Fruit fly (Drosophila melanogaster) whole organism, wandering third instar larva: ENCODE results near the gene Or10a.
A peak's percentile ranks its signal among the peaks of the same experiment; 100 is the strongest.

Source experiments
- CG32264 ChIP-seq: fragments of 200-800 bp; sonication (Bioruptor generic); optimal IDR thresholded peaks from 2 replicates; lab custom pipeline; 2016; ENCODE audit warnings: missing biosample characterization, missing genetic modification characterization
- Dfd ChIP-seq: fragments of >200 bp; optimal IDR thresholded peaks from 2 replicates; lab custom pipeline; 2017; ENCODE audit warnings: missing biosample characterization, missing genetic modification characterization
- Dif ChIP-seq: fragments of 200-275, 200-300 bp; sonication (Bioruptor generic); optimal IDR thresholded peaks from 2 replicates; lab custom pipeline; 2018; ENCODE audit warnings: missing biosample characterization, missing genetic modification characterization; ENCODE audit not compliant: partially characterized antibody
- GATAd ChIP-seq: sonication (Bioruptor generic); optimal IDR thresholded peaks from 2 replicates; lab custom pipeline; 2016; ENCODE audit warnings: missing biosample characterization, missing genetic modification characterization
- HLH106 ChIP-seq: fragments of 200-800 bp; optimal IDR thresholded peaks from 3 replicates; lab custom pipeline; 2019; ENCODE audit warnings: missing biosample characterization, mild to moderate bottlenecking, missing genetic modification characterization, moderate library complexity
- Hnf4 ChIP-seq: fragments of 200-800 bp; sonication (Bioruptor generic); optimal IDR thresholded peaks from 2 replicates; lab custom pipeline; 2016; ENCODE audit warnings: missing biosample characterization, mild to moderate bottlenecking, missing genetic modification characterization
- Hr78 ChIP-seq: fragments of >200 bp; optimal IDR thresholded peaks from 2 replicates; lab custom pipeline; 2017; ENCODE audit warnings: missing biosample characterization, missing genetic modification characterization
- Hr83 ChIP-seq: fragments of 200-300 bp; sonication (Bioruptor generic); optimal IDR thresholded peaks from 2 replicates; lab custom pipeline; 2016; ENCODE audit warnings: missing biosample characterization, mild to moderate bottlenecking, missing genetic modification characterization, moderate library complexity; ENCODE audit not compliant: poor library complexity, severe bottlenecking
- Jra ChIP-seq: sonication (Bioruptor generic); optimal IDR thresholded peaks from 2 replicates; lab custom pipeline; 2016; ENCODE audit warnings: missing biosample characterization, missing genetic modification characterization
- Mio ChIP-seq: sonication (Bioruptor generic); optimal IDR thresholded peaks from 2 replicates; lab custom pipeline; 2016; ENCODE audit warnings: missing biosample characterization, missing genetic modification characterization
- Myc ChIP-seq: fragments of >200 bp; optimal IDR thresholded peaks from 2 replicates; lab custom pipeline; 2017
- N ChIP-seq: fragments of >200 bp; optimal IDR thresholded peaks from 2 replicates; lab custom pipeline; 2018; ENCODE audit warnings: missing biosample characterization, missing external identifiers, missing genetic modification characterization
- OdsH ChIP-seq: fragments of 200-800 bp; sonication (Bioruptor generic); optimal IDR thresholded peaks from 2 replicates; lab custom pipeline; 2016; ENCODE audit warnings: missing biosample characterization, mild to moderate bottlenecking, missing genetic modification characterization
- Rel ChIP-seq, 2 experiments: fragments of 200-800 bp; sonication (Bioruptor generic) in 1 of 2; optimal IDR thresholded peaks; 2 replicates in 1 of 2; 3 replicates in 1 of 2; lab custom pipeline; 2016 to 2019; ENCODE audit warnings: mild to moderate bottlenecking in 2 of 2, missing biosample characterization in 2 of 2, missing genetic modification characterization in 2 of 2, moderate library complexity in 1 of 2
- Sp1 ChIP-seq: fragments of 200-800 bp; sonication (Bioruptor generic); optimal IDR thresholded peaks from 3 replicates; lab custom pipeline; 2019; ENCODE audit warnings: missing biosample characterization, mild to moderate bottlenecking, missing genetic modification characterization, moderate library complexity
- Vsx2 ChIP-seq: fragments of 200-300, 225-300 bp; sonication (Bioruptor generic); optimal IDR thresholded peaks from 2 replicates; lab custom pipeline; 2018; ENCODE audit warnings: missing biosample characterization, missing genetic modification characterization; ENCODE audit not compliant: partially characterized antibody
- br ChIP-seq: fragments of 200-800 bp; sonication (Bioruptor generic); optimal IDR thresholded peaks from 2 replicates; lab custom pipeline; 2016; ENCODE audit warnings: missing biosample characterization, missing genetic modification characterization
- brk ChIP-seq: fragments of 200-800 bp; sonication (Bioruptor generic); optimal IDR thresholded peaks from 2 replicates; lab custom pipeline; 2016; ENCODE audit warnings: missing biosample characterization, mild to moderate bottlenecking, missing genetic modification characterization
- dl ChIP-seq, 2 experiments: fragments of 175-275, 200-275 bp in 1 of 2; fragments of 200-275 bp in 1 of 2; sonication (Bioruptor generic); optimal IDR thresholded peaks; lab custom pipeline; 2018; ENCODE audit warnings: mild to moderate bottlenecking in 2 of 2, missing biosample characterization in 2 of 2, missing genetic modification characterization in 2 of 2, moderate library complexity in 2 of 2; ENCODE audit not compliant: partially characterized antibody in 2 of 2, insufficient read depth in 1 of 2
- dmrt93B ChIP-seq: fragments of 200-800 bp; sonication (Bioruptor generic); optimal IDR thresholded peaks from 2 replicates; lab custom pipeline; 2018; ENCODE audit warnings: missing biosample characterization, mild to moderate bottlenecking, missing genetic modification characterization
- dsf ChIP-seq: sonication (Bioruptor generic); optimal IDR thresholded peaks from 2 replicates; lab custom pipeline; 2016; ENCODE audit warnings: missing biosample characterization, missing genetic modification characterization, borderline replicate concordance
- ey ChIP-seq: fragments of 200-800 bp; sonication (Bioruptor generic); optimal IDR thresholded peaks from 2 replicates; lab custom pipeline; 2016; ENCODE audit warnings: missing biosample characterization, missing genetic modification characterization
- foxo ChIP-seq, 2 experiments: fragments of 200-800 bp; sonication (Bioruptor generic); optimal IDR thresholded peaks; 2 replicates in 1 of 2; 3 replicates in 1 of 2; lab custom pipeline; 2016 to 2017; ENCODE audit warnings: missing biosample characterization in 2 of 2, missing genetic modification characterization in 2 of 2
- fru ChIP-seq: fragments of 200-800 bp; sonication (Bioruptor generic); optimal IDR thresholded peaks from 3 replicates; lab custom pipeline; 2016; ENCODE audit warnings: missing biosample characterization, mild to moderate bottlenecking, missing genetic modification characterization
- h ChIP-seq: fragments of 200-800 bp; sonication (Bioruptor generic); optimal IDR thresholded peaks from 3 replicates; lab custom pipeline; 2016; ENCODE audit warnings: missing biosample characterization, mild to moderate bottlenecking, missing genetic modification characterization
- jim ChIP-seq: fragments of 175-275, 200-325 bp; sonication (Bioruptor generic); optimal IDR thresholded peaks from 2 replicates; lab custom pipeline; 2016; ENCODE audit warnings: missing biosample characterization, mild to moderate bottlenecking, missing genetic modification characterization
- psq ChIP-seq: fragments of 200-800 bp; sonication (Bioruptor generic); optimal IDR thresholded peaks from 3 replicates; lab custom pipeline; 2017; ENCODE audit warnings: missing biosample characterization, mild to moderate bottlenecking, missing genetic modification characterization, moderate library complexity
- rgr ChIP-seq: fragments of 200-800 bp; sonication (Bioruptor generic); optimal IDR thresholded peaks from 3 replicates; lab custom pipeline; 2016; ENCODE audit warnings: missing biosample characterization, mild to moderate bottlenecking, missing genetic modification characterization
- sv ChIP-seq: fragments of 200-800 bp; sonication (Bioruptor generic); optimal IDR thresholded peaks from 3 replicates; lab custom pipeline; 2016; ENCODE audit warnings: missing biosample characterization, missing genetic modification characterization
- tai ChIP-seq: sonication (Bioruptor generic); optimal IDR thresholded peaks from 2 replicates; lab custom pipeline; 2016; ENCODE audit warnings: missing biosample characterization, missing genetic modification characterization
- usp ChIP-seq: fragments of >200 bp; optimal IDR thresholded peaks from 2 replicates; lab custom pipeline; 2017; ENCODE audit warnings: missing biosample characterization, missing genetic modification characterization

Gene Or10a

DNA sequence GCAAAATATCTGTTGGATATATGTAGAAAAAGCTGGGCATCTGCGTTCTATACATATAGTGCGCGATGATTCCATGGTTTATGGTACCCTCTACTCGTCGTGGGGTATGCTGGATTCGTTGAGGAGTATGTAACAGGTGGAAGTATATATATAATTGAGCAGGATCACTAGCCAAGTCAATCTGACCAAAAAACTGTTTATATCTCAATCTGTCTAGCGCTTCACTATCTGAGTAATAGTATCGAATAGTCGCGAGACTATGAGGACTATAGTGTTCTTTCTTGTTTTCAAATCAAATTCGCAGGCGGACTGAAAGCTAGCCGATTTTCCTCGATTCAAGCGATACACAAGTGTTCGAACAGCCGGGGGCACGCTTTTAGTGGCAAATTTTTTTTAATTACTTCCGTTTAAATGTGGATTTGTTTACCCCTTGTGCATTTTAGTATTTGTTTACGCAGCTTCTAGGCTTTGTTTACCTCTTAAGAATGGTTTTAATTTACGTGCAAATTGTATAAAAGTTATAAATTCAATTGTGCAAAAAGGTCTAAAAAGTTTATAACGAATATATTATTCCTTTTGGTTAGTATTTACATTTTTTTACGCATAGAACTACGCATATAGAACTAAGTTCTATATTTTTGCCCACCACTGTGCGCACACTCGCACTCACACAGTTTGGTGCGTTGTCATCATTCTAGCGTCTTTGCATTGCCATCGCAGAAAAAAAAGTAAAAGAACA, 26.4 kb downstream of the Or10a start:
- no peak for TF ChIP-seq dmrt93B (GFP tag; lab: Kevin White, UChicago)
- peak; percentile 35 for TF ChIP-seq br (GFP tag; lab: Kevin White, UChicago)
- TF ChIP-seq ey (GFP tag; lab: Kevin White, UChicago): peak; percentile 57
- TF ChIP-seq Hnf4: peak; percentile 17
- TF ChIP-seq Dif (GFP tag; lab: Kevin White, UChicago): no peak
- peak; percentile 20 for TF ChIP-seq Sp1 (GFP tag; lab: Kevin White, UChicago)
- TF ChIP-seq psq (GFP tag; lab: Kevin White, UChicago): peak; percentile 25
- peak; percentile 16 for TF ChIP-seq tai (GFP tag; lab: Kevin White, UChicago)
- peak in 1 of 2 experiments; percentile 59 for TF ChIP-seq foxo (GFP tag; optimal IDR thresholded peaks at IDR 0.05; lab: Kevin White, UChicago)
- peak; percentile 38 for TF ChIP-seq fru (GFP tag; lab: Kevin White, UChicago)
- no peak for TF ChIP-seq N
- TF ChIP-seq OdsH: peak; percentile 28
- no peak for TF ChIP-seq GATAd (GFP tag; lab: Kevin White, UChicago)
- peak; percentile 68 for TF ChIP-seq sv (GFP tag; lab: Kevin White, UChicago)
- TF ChIP-seq h: peak; percentile 45
- peak; percentile 27 for TF ChIP-seq HLH106 (tag; lab: Kevin White, UChicago)
- TF ChIP-seq rgr (GFP tag; lab: Kevin White, UChicago): peak; percentile 52

DNA sequence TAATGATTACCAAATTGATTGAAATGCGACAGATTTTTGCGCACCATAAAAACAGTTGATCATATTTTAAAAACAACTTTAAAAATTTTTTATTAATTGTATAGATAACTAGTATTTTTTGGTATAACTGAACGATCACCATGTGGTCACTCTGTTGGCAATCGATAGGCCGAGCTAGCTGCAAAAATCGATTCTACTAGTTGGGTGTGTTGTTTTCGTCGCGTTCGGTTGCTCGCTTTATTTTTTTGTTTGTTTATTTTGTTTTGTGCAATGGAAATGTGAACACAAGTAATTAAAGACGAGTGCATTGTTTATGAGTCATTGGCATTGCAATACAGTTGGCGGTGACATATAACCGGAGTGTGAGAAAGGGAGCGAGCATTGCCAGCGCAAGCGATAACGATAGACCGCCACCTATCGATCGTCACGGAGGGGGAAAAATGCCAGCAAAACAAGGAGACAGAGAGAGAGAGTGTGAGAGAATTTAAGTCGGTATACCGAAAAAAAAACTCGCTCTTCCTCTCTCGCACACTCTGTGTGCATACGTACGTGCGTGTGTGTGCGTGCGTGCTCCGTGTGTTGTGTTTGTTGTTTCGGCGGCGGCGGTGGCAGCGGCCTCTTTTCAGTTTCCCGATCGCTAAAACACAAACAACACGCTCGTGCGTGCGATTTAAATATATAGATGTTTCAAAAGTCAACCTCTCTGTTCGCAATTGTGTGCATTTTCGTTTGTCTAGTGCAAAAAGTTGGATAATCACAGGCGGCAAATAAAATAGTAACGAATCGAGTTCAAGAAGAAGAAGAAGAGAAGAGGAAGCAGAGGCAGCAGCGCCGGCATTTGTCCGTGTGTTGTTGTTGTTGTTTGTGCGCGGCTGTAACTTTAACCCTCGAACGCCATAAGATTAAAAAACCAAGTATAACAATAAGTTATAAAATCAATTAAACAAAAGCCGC, 27.5 kb downstream of the Or10a start:
- peak; percentile 31 for TF ChIP-seq Vsx2 (GFP tag; lab: Kevin White, UChicago)
- TF ChIP-seq tai (GFP tag; lab: Kevin White, UChicago): no peak
- no peak for TF ChIP-seq CG32264
- no peak for TF ChIP-seq Mio (GFP tag; lab: Kevin White, UChicago)
- peak; percentile 81 for TF ChIP-seq Dif (GFP tag; lab: Kevin White, UChicago)
- TF ChIP-seq Rel (GFP tag; optimal IDR thresholded peaks at IDR 0.05; lab: Kevin White, UChicago): peak; percentile 37
- no peak for TF ChIP-seq Rel (tag; optimal IDR thresholded peaks at IDR 0.05; lab: Kevin White, UChicago)
- TF ChIP-seq h: peak; percentile 33
- no peak for TF ChIP-seq sv (GFP tag; lab: Kevin White, UChicago)
- TF ChIP-seq HLH106 (tag; lab: Kevin White, UChicago): no peak
- TF ChIP-seq Hr78 (GFP tag; lab: Kevin White, UChicago): no peak
- peak; percentile 51 for TF ChIP-seq Hr83
- TF ChIP-seq Jra (GFP tag; lab: Kevin White, UChicago): peak; percentile 28
- no peak for TF ChIP-seq brk (GFP tag; lab: Kevin White, UChicago)
- no peak for TF ChIP-seq jim (GFP tag; lab: Kevin White, UChicago)
- TF ChIP-seq dl (GFP tag; optimal IDR thresholded peaks at IDR 0.05; lab: Kevin White, UChicago; ENCODE audit: insufficient read depth in 1 of 2, partially characterized antibody in 2 of 2): peak; percentile 82 to 88

DNA sequence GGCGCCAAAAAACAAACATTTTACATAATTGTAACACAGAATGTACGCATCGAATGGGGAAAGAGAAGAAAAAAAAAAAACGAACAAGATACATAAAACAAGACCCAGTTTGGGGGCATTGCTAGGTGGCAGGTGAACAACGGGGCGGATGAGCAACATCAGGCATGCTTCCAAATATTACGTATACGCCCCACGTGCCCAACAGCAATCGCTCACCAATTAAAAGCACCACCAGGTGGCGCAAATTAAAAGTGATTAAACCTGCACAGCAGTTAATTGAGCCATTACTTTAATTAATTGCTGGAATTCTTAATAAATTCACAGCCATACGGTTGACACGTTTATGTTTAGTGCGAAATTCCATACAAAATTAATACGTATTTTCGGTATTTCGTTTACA, 31.7 kb downstream of the Or10a start:
- no peak for TF ChIP-seq Mio (GFP tag; lab: Kevin White, UChicago)
- no peak for TF ChIP-seq Rel (GFP tag; optimal IDR thresholded peaks at IDR 0.05; lab: Kevin White, UChicago)
- no peak for TF ChIP-seq Rel (tag; optimal IDR thresholded peaks at IDR 0.05; lab: Kevin White, UChicago)
- no peak for TF ChIP-seq HLH106 (tag; lab: Kevin White, UChicago)
- no peak for TF ChIP-seq Myc (lab: Kevin White, UChicago)
- TF ChIP-seq sv (GFP tag; lab: Kevin White, UChicago): no peak
- TF ChIP-seq dl (GFP tag; optimal IDR thresholded peaks at IDR 0.05; lab: Kevin White, UChicago; ENCODE audit: insufficient read depth in 1 of 2, partially characterized antibody in 2 of 2): no peak
- no peak for TF ChIP-seq CG32264
- TF ChIP-seq brk (GFP tag; lab: Kevin White, UChicago): no peak
- TF ChIP-seq psq (GFP tag; lab: Kevin White, UChicago): no peak
- TF ChIP-seq dsf (GFP tag; lab: Kevin White, UChicago): no peak
- no peak for TF ChIP-seq h
- TF ChIP-seq usp (GFP tag; lab: Kevin White, UChicago): no peak
- TF ChIP-seq GATAd (GFP tag; lab: Kevin White, UChicago): no peak
- TF ChIP-seq fru (GFP tag; lab: Kevin White, UChicago): no peak
- TF ChIP-seq Dfd (GFP tag; lab: Kevin White, UChicago): no peak
